Worm (Caenorhabditis elegans) whole organism, L1 larva: ENCODE measurements around the gene Y53F4B.1.

Experiments used
- C04F5.9 ChIP-seq: sonication (generic microtip); optimal IDR thresholded peaks from 2 replicates; lab custom pipeline; 2016; ENCODE audit warnings: missing genetic modification characterization, missing compliant biosample characterization
- Y116A8C.19 ChIP-seq: sonication (generic microtip); optimal IDR thresholded peaks from 2 replicates; lab custom pipeline; 2016; ENCODE audit warnings: missing compliant biosample characterization, missing genetic modification characterization, borderline replicate concordance
- alr-1 ChIP-seq: fragments of 200-800 bp; sonication (Bioruptor generic); optimal IDR thresholded peaks from 2 replicates; lab custom pipeline; 2018; ENCODE audit warnings: borderline replicate concordance, mild to moderate bottlenecking, missing genetic modification characterization, missing compliant biosample characterization
- ceh-63 ChIP-seq: fragments of 200-800 bp; sonication (Bioruptor generic); optimal IDR thresholded peaks from 2 replicates; lab custom pipeline; 2018; ENCODE audit warnings: mild to moderate bottlenecking, missing genetic modification characterization, missing compliant biosample characterization
- ceh-82 ChIP-seq, 3 experiments: fragments of 150-350 bp in 1 of 3; sonication (generic microtip) in 2 of 3; optimal IDR thresholded peaks; 2 replicates each; lab custom pipeline; 2014 to 2017; ENCODE audit warnings: missing biosample characterization in 3 of 3, missing genetic modification characterization in 3 of 3
- dpl-1 ChIP-seq, 3 experiments: fragments of 150-350 bp in 2 of 3; sonication (generic microtip) in 1 of 3; optimal IDR thresholded peaks; 2 replicates each; lab custom pipeline; 2014 to 2017; ENCODE audit warnings: missing biosample characterization in 3 of 3, missing genetic modification characterization in 3 of 3, missing genetic modification reagents in 3 of 3
- dsc-1 ChIP-seq: sonication (generic microtip); optimal IDR thresholded peaks from 2 replicates; lab custom pipeline; 2016; ENCODE audit warnings: mild to moderate bottlenecking, missing genetic modification characterization, missing compliant biosample characterization
- efl-1 ChIP-seq, 4 experiments: fragments of 150-350 bp; optimal IDR thresholded peaks in 3 of 4; peaks in 1 of 4; 1 replicate in 1 of 4; 2 replicates in 3 of 4; lab custom pipeline; 2014; ENCODE audit warnings: missing biosample characterization in 2 of 4, missing genetic modification characterization in 2 of 4, missing genetic modification reagents in 2 of 4
- egl-13 ChIP-seq: sonication (generic microtip); optimal IDR thresholded peaks from 2 replicates; lab custom pipeline; 2016; ENCODE audit warnings: missing genotype, missing genetic modification reagents, missing genetic modification characterization, missing compliant biosample characterization
- fkh-10 ChIP-seq: sonication (generic microtip); optimal IDR thresholded peaks from 2 replicates; lab custom pipeline; 2017; ENCODE audit warnings: missing biosample characterization, missing genetic modification reagents, missing genetic modification characterization
- fkh-4 ChIP-seq: sonication (generic microtip); optimal IDR thresholded peaks from 2 replicates; lab custom pipeline; 2016; ENCODE audit warnings: missing compliant biosample characterization, missing genetic modification characterization, borderline replicate concordance
- fkh-8 ChIP-seq: sonication (generic microtip); optimal IDR thresholded peaks from 2 replicates; lab custom pipeline; 2016; ENCODE audit warnings: mild to moderate bottlenecking, missing genetic modification characterization, missing compliant biosample characterization
- fos-1 ChIP-seq: fragments of 150-350 bp; optimal IDR thresholded peaks from 2 replicates; lab custom pipeline; 2014; ENCODE audit warnings: missing biosample characterization, missing genetic modification characterization
- grh-1 ChIP-seq: fragments of 200-800 bp; sonication (Bioruptor generic); IDR thresholded peaks from 2 replicates; pipeline ENCODE4 v1.3.6; 2022; ENCODE audit warnings: missing genetic modification reagents, missing genetic modification characterization, missing compliant biosample characterization
- hlh-17 ChIP-seq: fragments of 200-800 bp; sonication (Bioruptor generic); optimal IDR thresholded peaks from 2 replicates; lab custom pipeline; 2018; ENCODE audit warnings: missing genetic modification characterization, mild to moderate bottlenecking, missing compliant biosample characterization, moderate library complexity, borderline replicate concordance
- hpl-2 ChIP-seq: fragments of 150-350 bp; optimal IDR thresholded peaks from 2 replicates; lab custom pipeline; 2014; ENCODE audit warnings: missing biosample characterization, missing genetic modification reagents, missing genetic modification characterization
- lin-13 ChIP-seq: fragments of 150-350 bp; optimal IDR thresholded peaks from 2 replicates; lab custom pipeline; 2014; ENCODE audit warnings: missing biosample characterization, missing genetic modification reagents, missing genetic modification characterization
- lin-14 ChIP-seq: fragments of 200-800 bp; sonication (Bioruptor generic); optimal IDR thresholded peaks from 2 replicates; lab custom pipeline; 2018; ENCODE audit warnings: mild to moderate bottlenecking, missing genetic modification characterization, moderate library complexity, missing compliant biosample characterization
- lin-15B ChIP-seq: fragments of 150-350 bp; sonication (generic microtip); optimal IDR thresholded peaks from 3 replicates; lab custom pipeline; 2014; ENCODE audit warnings: missing biosample characterization, missing genetic modification characterization
- lir-3 ChIP-seq: sonication (generic microtip); optimal IDR thresholded peaks from 2 replicates; lab custom pipeline; 2016; ENCODE audit warnings: mild to moderate bottlenecking, missing genetic modification characterization, moderate library complexity, missing compliant biosample characterization; ENCODE audit not compliant: poor library complexity
- mab-9 ChIP-seq: fragments of 200-800 bp; sonication (Bioruptor generic); IDR thresholded peaks from 2 replicates; pipeline ENCODE4 v1.3.6; 2022; ENCODE audit warnings: missing genetic modification reagents, missing genetic modification characterization, missing compliant biosample characterization
- mdl-1 ChIP-seq, 2 experiments: fragments of 150-350 bp; optimal IDR thresholded peaks; 2 replicates each; lab custom pipeline; 2014 to 2017; ENCODE audit warnings: missing biosample characterization in 2 of 2, missing genetic modification characterization in 2 of 2, inconsistent platforms in 1 of 2
- mep-1 ChIP-seq: fragments of 150-350 bp; optimal IDR thresholded peaks from 2 replicates; lab custom pipeline; 2014; ENCODE audit warnings: missing biosample characterization, missing genetic modification characterization
- nhr-19 ChIP-seq: fragments of 200-800 bp; sonication (Bioruptor generic); conservative IDR thresholded peaks from 2 replicates; pipeline ENCODE4 v1.3.6; 2022; ENCODE audit warnings: missing genetic modification characterization, missing compliant biosample characterization
- nhr-20 ChIP-seq: sonication (generic microtip); optimal IDR thresholded peaks from 2 replicates; lab custom pipeline; 2016; ENCODE audit warnings: mild to moderate bottlenecking, missing genetic modification characterization, missing compliant biosample characterization
- nhr-47 ChIP-seq: sonication (generic microtip); optimal IDR thresholded peaks from 2 replicates; lab custom pipeline; 2016; ENCODE audit warnings: mild to moderate bottlenecking, missing genetic modification characterization, moderate library complexity, missing compliant biosample characterization
- nhr-71 ChIP-seq: sonication (generic microtip); optimal IDR thresholded peaks from 2 replicates; lab custom pipeline; 2016; ENCODE audit warnings: mild to moderate bottlenecking, missing genetic modification characterization, moderate library complexity, missing compliant biosample characterization
- nhr-84 ChIP-seq: sonication (generic microtip); optimal IDR thresholded peaks from 2 replicates; lab custom pipeline; 2017; ENCODE audit warnings: missing biosample characterization, missing genetic modification characterization
- nhr-85 ChIP-seq: sonication (generic microtip); peaks from one replicate; lab custom pipeline; 2016; ENCODE audit warnings: missing genetic modification characterization, inconsistent platforms, missing compliant biosample characterization
- pag-3 ChIP-seq: sonication (generic microtip); optimal IDR thresholded peaks from 2 replicates; lab custom pipeline; 2017; ENCODE audit warnings: missing genetic modification characterization, mild to moderate bottlenecking, missing compliant biosample characterization, antibody characterized with exemption, borderline replicate concordance; ENCODE audit not compliant: insufficient read depth
- rnt-1 ChIP-seq: sonication (generic microtip); optimal IDR thresholded peaks from 2 replicates; lab custom pipeline; 2016; ENCODE audit warnings: mild to moderate bottlenecking, missing genetic modification characterization, moderate library complexity, missing compliant biosample characterization
- skn-1 ChIP-seq: fragments of 150-350 bp; optimal IDR thresholded peaks from 2 replicates; lab custom pipeline; 2014; ENCODE audit warnings: missing biosample characterization, missing genetic modification characterization
- snpc-4 ChIP-seq: fragments of 150-350 bp; optimal IDR thresholded peaks from 2 replicates; lab custom pipeline; 2014; ENCODE audit warnings: missing biosample characterization, missing genetic modification characterization
- snu-23 ChIP-seq: sonication (generic microtip); optimal IDR thresholded peaks from 2 replicates; lab custom pipeline; 2016; ENCODE audit warnings: missing genetic modification characterization, missing compliant biosample characterization
- unc-130 ChIP-seq: fragments of 150-350 bp; optimal IDR thresholded peaks from 2 replicates; lab custom pipeline; 2017; ENCODE audit warnings: missing biosample characterization, missing genetic modification characterization, inconsistent platforms
- unc-62 ChIP-seq: fragments of 150-350 bp; optimal IDR thresholded peaks from 2 replicates; lab custom pipeline; 2014; ENCODE audit warnings: missing biosample characterization, missing genetic modification reagents, missing genetic modification characterization
- unc-86 ChIP-seq: sonication (generic microtip); optimal IDR thresholded peaks from 2 replicates; lab custom pipeline; 2016; ENCODE audit warnings: missing genetic modification characterization, missing compliant biosample characterization
- unc-98 ChIP-seq: fragments of 200-800 bp; sonication (Bioruptor generic); IDR thresholded peaks from 2 replicates; pipeline ENCODE4 v1.3.6; 2022; ENCODE audit warnings: missing genetic modification characterization, missing compliant biosample characterization
- xbp-1 ChIP-seq: sonication (generic microtip); optimal IDR thresholded peaks from 2 replicates; lab custom pipeline; 2016; ENCODE audit warnings: missing genetic modification characterization, missing compliant biosample characterization
- zag-1 ChIP-seq: fragments of 150-350 bp; optimal IDR thresholded peaks from 2 replicates; lab custom pipeline; 2014; ENCODE audit warnings: missing biosample characterization, missing genetic modification characterization
- zip-4 ChIP-seq: fragments of 200-800 bp; sonication (Bioruptor generic); optimal IDR thresholded peaks from 2 replicates; lab custom pipeline; 2018; ENCODE audit warnings: mild to moderate bottlenecking, missing genetic modification characterization, moderate library complexity, missing compliant biosample characterization
- ztf-4 ChIP-seq: fragments of 150-350 bp; optimal IDR thresholded peaks from 2 replicates; lab custom pipeline; 2014; ENCODE audit warnings: missing biosample characterization, missing genetic modification characterization

Gene Y53F4B.1

DNA sequence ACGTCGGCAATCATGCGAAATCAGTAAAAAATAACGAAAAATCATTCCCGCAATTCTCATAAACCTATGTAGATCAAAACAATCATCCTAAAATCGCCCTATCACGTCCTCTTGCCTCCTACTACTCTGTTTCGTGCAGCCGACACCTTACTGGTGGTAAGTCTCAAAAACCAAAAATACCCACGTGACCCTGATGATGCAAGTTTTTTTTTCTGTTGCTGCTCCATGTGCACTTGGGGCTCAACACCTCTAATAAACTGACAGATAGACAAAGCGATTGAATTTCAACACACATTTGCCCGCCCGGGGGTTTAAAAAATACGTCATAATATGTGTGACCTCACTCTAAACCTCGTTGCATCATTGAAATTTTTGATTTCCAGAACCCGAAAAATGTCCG lies 41.2 kb downstream of the Y53F4B.1 start:
- no peak for TF ChIP-seq unc-86
- TF ChIP-seq unc-62: no peak
- TF ChIP-seq efl-1 (optimal IDR thresholded peaks at IDR 0.05; lab: Kevin White, UChicago): no peak
- TF ChIP-seq efl-1 (GFP tag; optimal IDR thresholded peaks at IDR 0.05 in 1 of 2; lab: Kevin White, UChicago): peak in 1 of 2 experiments; percentile 89
- TF ChIP-seq mab-9 (GFP tag; lab: Robert Waterston, UW): no peak
- TF ChIP-seq pag-3: no peak
- TF ChIP-seq lin-13: peak; percentile 12
- no peak for TF ChIP-seq dsc-1
- TF ChIP-seq dpl-1 (GFP tag; optimal IDR thresholded peaks at IDR 0.05; lab: Kevin White, UChicago): no peak
- no peak for TF ChIP-seq egl-13 (tag; lab: Kevin White, UChicago)
- TF ChIP-seq ztf-4 (tag; lab: Kevin White, UChicago): no peak
- no peak for TF ChIP-seq fos-1 (tag; lab: Kevin White, UChicago)
- TF ChIP-seq fkh-4: no peak
- TF ChIP-seq hlh-17 (GFP tag; lab: Kevin White, UChicago): no peak
- TF ChIP-seq snu-23 (GFP tag; lab: Kevin White, UChicago): no peak
- no peak for TF ChIP-seq nhr-84 (tag; lab: Kevin White, UChicago)
- no peak; the same call in 1 of the 2 replicates for TF ChIP-seq nhr-19 (GFP tag; lab: Robert Waterston, UW)
- TF ChIP-seq unc-130 (tag; lab: Kevin White, UChicago): no peak
- no peak for TF ChIP-seq ceh-63 (GFP tag; lab: Kevin White, UChicago)
- TF ChIP-seq ceh-82 (tag; optimal IDR thresholded peaks at IDR 0.05; lab: Kevin White, UChicago): no peak
- TF ChIP-seq mdl-1 (tag; optimal IDR thresholded peaks at IDR 0.05; lab: Kevin White, UChicago): peak in 1 of 2 experiments; percentile 75
- peak; percentile 34 for TF ChIP-seq lin-14 (GFP tag; lab: Kevin White, UChicago)
- TF ChIP-seq alr-1: no peak
- no peak for TF ChIP-seq lin-15B
- no peak for TF ChIP-seq zag-1 (tag; lab: Kevin White, UChicago)
- peak; percentile 90 for TF ChIP-seq snpc-4 (tag; lab: Kevin White, UChicago)

DNA sequence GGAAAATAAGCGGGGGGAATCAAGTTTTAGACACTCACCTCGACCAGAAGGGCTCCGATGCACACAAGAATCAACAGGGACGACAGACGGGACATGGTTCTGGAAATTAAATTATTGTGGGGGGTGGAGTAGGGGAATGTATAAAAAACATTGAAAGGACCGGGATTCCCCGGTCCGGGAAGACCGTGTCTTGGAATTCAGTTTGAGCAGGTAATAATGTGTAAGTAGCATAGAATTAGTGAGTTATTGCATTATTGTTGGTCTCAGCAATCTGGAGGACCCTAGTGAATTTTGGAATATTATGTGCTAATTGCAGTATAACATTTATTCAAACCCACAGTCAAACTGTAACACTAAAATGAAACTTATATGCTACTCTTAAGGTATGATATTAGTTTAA lies 47.7 kb downstream of the Y53F4B.1 start, which contains the start of gene R03C1.1:
Gene R03C1.1 (minus strand): TSS at position 101 of the 400 bp plus-strand sequence.
- TF ChIP-seq nhr-85 (tag; lab: Kevin White, UChicago) (no peak), fkh-10 (GFP tag; lab: Kevin White, UChicago) (no peak), lir-3 (no peak), fos-1 (tag; lab: Kevin White, UChicago) (no peak), mep-1 (tag; lab: Kevin White, UChicago) (no peak), xbp-1 (tag; lab: Kevin White, UChicago) (no peak), skn-1 (tag; lab: Kevin White, UChicago) (no peak), unc-98 (GFP tag; lab: Robert Waterston, UW) (no peak), Y116A8C.19 (tag; lab: Kevin White, UChicago) (no peak), nhr-47 (tag; lab: Kevin White, UChicago) (no peak), C04F5.9 (no peak)
- TF ChIP-seq, all 84 proteins: peak for 0

DNA sequence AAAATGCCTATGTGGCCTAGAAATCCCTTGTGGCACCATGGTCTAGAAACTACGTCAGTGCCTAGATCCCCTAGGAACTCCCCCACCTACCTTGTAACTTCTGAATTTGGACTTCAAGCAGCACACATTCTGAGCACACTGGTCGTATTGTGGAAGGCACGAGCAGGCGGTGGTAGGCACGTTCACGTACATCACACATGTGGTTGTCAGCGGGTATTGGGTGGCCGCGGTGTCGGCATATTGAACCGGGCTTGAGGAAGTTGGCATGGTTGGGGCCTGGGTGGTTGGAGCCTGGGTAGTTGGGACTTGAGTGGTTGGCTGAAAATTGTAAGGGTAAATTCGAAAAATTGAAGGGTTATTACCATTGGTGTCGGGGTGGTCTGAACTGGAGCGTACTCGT lies 50.3 kb downstream of the Y53F4B.1 start:
- TF ChIP-seq efl-1 (optimal IDR thresholded peaks at IDR 0.05; lab: Kevin White, UChicago): no peak
- peak in 1 of 2 experiments; percentile 29 for TF ChIP-seq efl-1 (GFP tag; optimal IDR thresholded peaks at IDR 0.05 in 1 of 2; lab: Kevin White, UChicago)
- no peak for TF ChIP-seq Y116A8C.19 (tag; lab: Kevin White, UChicago)

DNA sequence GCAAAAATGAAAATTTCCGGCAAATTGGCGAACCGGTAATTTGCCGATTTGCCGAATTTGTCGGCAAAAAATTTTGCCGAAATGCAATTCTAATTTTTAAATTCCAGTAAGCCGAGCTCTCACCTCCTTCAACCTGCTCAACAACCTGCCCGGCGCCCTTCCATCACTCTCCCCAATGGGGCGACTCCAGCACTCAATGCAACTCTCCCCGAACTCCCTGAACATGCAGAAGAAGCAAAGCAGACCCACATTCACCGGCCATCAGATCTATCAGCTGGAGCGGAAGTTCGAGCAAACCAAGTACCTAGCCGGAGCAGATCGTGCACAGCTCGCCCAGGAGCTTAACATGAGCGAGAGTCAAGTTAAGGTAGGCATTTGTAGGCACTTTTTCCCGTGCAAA lies 53.4 kb downstream of the Y53F4B.1 start:
- TF ChIP-seq nhr-85 (tag; lab: Kevin White, UChicago) (no peak), ceh-82 (tag; optimal IDR thresholded peaks at IDR 0.05; lab: Kevin White, UChicago) (no peak), zip-4 (GFP tag; lab: Kevin White, UChicago) (no peak), nhr-47 (tag; lab: Kevin White, UChicago) (no peak), grh-1 (GFP tag; lab: Robert Waterston, UW) (no peak), rnt-1 (no peak), fkh-8 (tag; lab: Kevin White, UChicago) (no peak), nhr-71 (tag; lab: Kevin White, UChicago) (no peak), hpl-2 (GFP tag; lab: Kevin White, UChicago) (no peak), efl-1 (optimal IDR thresholded peaks at IDR 0.05; lab: Kevin White, UChicago) (no peak), efl-1 (GFP tag; optimal IDR thresholded peaks at IDR 0.05 in 1 of 2; lab: Kevin White, UChicago) (no peak), nhr-20 (no peak), mab-9 (GFP tag; lab: Robert Waterston, UW) (no peak), unc-62 (no peak)
